Worm (Caenorhabditis elegans): ENCODE results near the gene F40G9.12.

- no peak for TF ChIP-seq ama-1 (optimal IDR thresholded peaks at IDR 0.05)
- TF ChIP-seq sea-1 (GFP tag; conservative IDR thresholded peaks at IDR 0.05), result no peak
- no peak for TF ChIP-seq flt-1 (GFP tag; IDR thresholded peaks at IDR 0.05)
- no peak for TF ChIP-seq B0310.2 (tag; optimal IDR thresholded peaks at IDR 0.05)
- TF ChIP-seq scrt-1 (GFP tag; IDR thresholded peaks at IDR 0.05), result no peak
- no peak for TF ChIP-seq F13C5.2 (tag; optimal IDR thresholded peaks at IDR 0.05)
- TF ChIP-seq hnd-1 (tag; optimal IDR thresholded peaks at IDR 0.05), result no peak
- TF ChIP-seq ceh-13 (GFP tag; optimal IDR thresholded peaks at IDR 0.05), result no peak
Observed at ce11 chrIII:157980-158379, 13.7 kb upstream of the F40G9.12 start.
